Fruit fly (Drosophila melanogaster) whole organism, wandering third instar larva: ENCODE measurements around the gene CG4338.

ENCODE experiments used
- Abd-B ChIP-seq: fragments of >200 bp; optimal IDR thresholded peaks from 2 replicates; lab custom pipeline; 2017; ENCODE audit warnings: missing biosample characterization, missing genetic modification characterization
- CG32264 ChIP-seq: fragments of 200-800 bp; sonication (Bioruptor generic); optimal IDR thresholded peaks from 2 replicates; lab custom pipeline; 2016; ENCODE audit warnings: missing biosample characterization, missing genetic modification characterization
- CG9705 ChIP-seq: fragments of 200-800 bp; sonication (Bioruptor generic); optimal IDR thresholded peaks from 2 replicates; lab custom pipeline; 2018; ENCODE audit warnings: missing biosample characterization, mild to moderate bottlenecking, missing genetic modification characterization
- Dfd ChIP-seq: fragments of >200 bp; optimal IDR thresholded peaks from 2 replicates; lab custom pipeline; 2017; ENCODE audit warnings: missing biosample characterization, missing genetic modification characterization
- Dif ChIP-seq: fragments of 200-275, 200-300 bp; sonication (Bioruptor generic); optimal IDR thresholded peaks from 2 replicates; lab custom pipeline; 2018; ENCODE audit warnings: missing biosample characterization, missing genetic modification characterization; ENCODE audit not compliant: partially characterized antibody
- HLH106 ChIP-seq: fragments of 200-800 bp; optimal IDR thresholded peaks from 3 replicates; lab custom pipeline; 2019; ENCODE audit warnings: missing biosample characterization, mild to moderate bottlenecking, missing genetic modification characterization, moderate library complexity
- Hnf4 ChIP-seq: fragments of 200-800 bp; sonication (Bioruptor generic); optimal IDR thresholded peaks from 2 replicates; lab custom pipeline; 2016; ENCODE audit warnings: missing biosample characterization, mild to moderate bottlenecking, missing genetic modification characterization
- Hr78 ChIP-seq: fragments of >200 bp; optimal IDR thresholded peaks from 2 replicates; lab custom pipeline; 2017; ENCODE audit warnings: missing biosample characterization, missing genetic modification characterization
- Hr83 ChIP-seq: fragments of 200-300 bp; sonication (Bioruptor generic); optimal IDR thresholded peaks from 2 replicates; lab custom pipeline; 2016; ENCODE audit warnings: missing biosample characterization, mild to moderate bottlenecking, missing genetic modification characterization, moderate library complexity; ENCODE audit not compliant: poor library complexity, severe bottlenecking
- Jra ChIP-seq: sonication (Bioruptor generic); optimal IDR thresholded peaks from 2 replicates; lab custom pipeline; 2016; ENCODE audit warnings: missing biosample characterization, missing genetic modification characterization
- Myc ChIP-seq: fragments of >200 bp; optimal IDR thresholded peaks from 2 replicates; lab custom pipeline; 2017
- OdsH ChIP-seq: fragments of 200-800 bp; sonication (Bioruptor generic); optimal IDR thresholded peaks from 2 replicates; lab custom pipeline; 2016; ENCODE audit warnings: missing biosample characterization, mild to moderate bottlenecking, missing genetic modification characterization
- Rel ChIP-seq, 2 experiments: fragments of 200-800 bp; sonication (Bioruptor generic) in 1 of 2; optimal IDR thresholded peaks; 2 replicates in 1 of 2; 3 replicates in 1 of 2; lab custom pipeline; 2016 to 2019; ENCODE audit warnings: mild to moderate bottlenecking in 2 of 2, missing biosample characterization in 2 of 2, missing genetic modification characterization in 2 of 2, moderate library complexity in 1 of 2
- Sp1 ChIP-seq: fragments of 200-800 bp; sonication (Bioruptor generic); optimal IDR thresholded peaks from 3 replicates; lab custom pipeline; 2019; ENCODE audit warnings: missing biosample characterization, mild to moderate bottlenecking, missing genetic modification characterization, moderate library complexity
- Vsx2 ChIP-seq: fragments of 200-300, 225-300 bp; sonication (Bioruptor generic); optimal IDR thresholded peaks from 2 replicates; lab custom pipeline; 2018; ENCODE audit warnings: missing biosample characterization, missing genetic modification characterization; ENCODE audit not compliant: partially characterized antibody
- br ChIP-seq: fragments of 200-800 bp; sonication (Bioruptor generic); optimal IDR thresholded peaks from 2 replicates; lab custom pipeline; 2016; ENCODE audit warnings: missing biosample characterization, missing genetic modification characterization
- brk ChIP-seq: fragments of 200-800 bp; sonication (Bioruptor generic); optimal IDR thresholded peaks from 2 replicates; lab custom pipeline; 2016; ENCODE audit warnings: missing biosample characterization, mild to moderate bottlenecking, missing genetic modification characterization
- dl ChIP-seq, 2 experiments: fragments of 175-275, 200-275 bp in 1 of 2; fragments of 200-275 bp in 1 of 2; sonication (Bioruptor generic); optimal IDR thresholded peaks; lab custom pipeline; 2018; ENCODE audit warnings: mild to moderate bottlenecking in 2 of 2, missing biosample characterization in 2 of 2, missing genetic modification characterization in 2 of 2, moderate library complexity in 2 of 2; ENCODE audit not compliant: partially characterized antibody in 2 of 2, insufficient read depth in 1 of 2
- dmrt93B ChIP-seq: fragments of 200-800 bp; sonication (Bioruptor generic); optimal IDR thresholded peaks from 2 replicates; lab custom pipeline; 2018; ENCODE audit warnings: missing biosample characterization, mild to moderate bottlenecking, missing genetic modification characterization
- ey ChIP-seq: fragments of 200-800 bp; sonication (Bioruptor generic); optimal IDR thresholded peaks from 2 replicates; lab custom pipeline; 2016; ENCODE audit warnings: missing biosample characterization, missing genetic modification characterization
- foxo ChIP-seq, 2 experiments: fragments of 200-800 bp; sonication (Bioruptor generic); optimal IDR thresholded peaks; 2 replicates in 1 of 2; 3 replicates in 1 of 2; lab custom pipeline; 2016 to 2017; ENCODE audit warnings: missing biosample characterization in 2 of 2, missing genetic modification characterization in 2 of 2
- fru ChIP-seq: fragments of 200-800 bp; sonication (Bioruptor generic); optimal IDR thresholded peaks from 3 replicates; lab custom pipeline; 2016; ENCODE audit warnings: missing biosample characterization, mild to moderate bottlenecking, missing genetic modification characterization
- h ChIP-seq: fragments of 200-800 bp; sonication (Bioruptor generic); optimal IDR thresholded peaks from 3 replicates; lab custom pipeline; 2016; ENCODE audit warnings: missing biosample characterization, mild to moderate bottlenecking, missing genetic modification characterization
- lola ChIP-seq: fragments of >200 bp; optimal IDR thresholded peaks from 2 replicates; lab custom pipeline; 2017; ENCODE audit warnings: missing biosample characterization, missing genetic modification characterization
- pan ChIP-seq: fragments of >200 bp; optimal IDR thresholded peaks from 2 replicates; lab custom pipeline; 2017
- rgr ChIP-seq: fragments of 200-800 bp; sonication (Bioruptor generic); optimal IDR thresholded peaks from 3 replicates; lab custom pipeline; 2016; ENCODE audit warnings: missing biosample characterization, mild to moderate bottlenecking, missing genetic modification characterization
- sage ChIP-seq: fragments of 200-800 bp; sonication (Bioruptor generic); optimal IDR thresholded peaks from 2 replicates; lab custom pipeline; 2016; ENCODE audit warnings: missing biosample characterization, mild to moderate bottlenecking, missing genetic modification characterization
- sv ChIP-seq: fragments of 200-800 bp; sonication (Bioruptor generic); optimal IDR thresholded peaks from 3 replicates; lab custom pipeline; 2016; ENCODE audit warnings: missing biosample characterization, missing genetic modification characterization
- tai ChIP-seq: sonication (Bioruptor generic); optimal IDR thresholded peaks from 2 replicates; lab custom pipeline; 2016; ENCODE audit warnings: missing biosample characterization, missing genetic modification characterization
- usp ChIP-seq: fragments of >200 bp; optimal IDR thresholded peaks from 2 replicates; lab custom pipeline; 2017; ENCODE audit warnings: missing biosample characterization, missing genetic modification characterization

CG4338 gene

DNA sequence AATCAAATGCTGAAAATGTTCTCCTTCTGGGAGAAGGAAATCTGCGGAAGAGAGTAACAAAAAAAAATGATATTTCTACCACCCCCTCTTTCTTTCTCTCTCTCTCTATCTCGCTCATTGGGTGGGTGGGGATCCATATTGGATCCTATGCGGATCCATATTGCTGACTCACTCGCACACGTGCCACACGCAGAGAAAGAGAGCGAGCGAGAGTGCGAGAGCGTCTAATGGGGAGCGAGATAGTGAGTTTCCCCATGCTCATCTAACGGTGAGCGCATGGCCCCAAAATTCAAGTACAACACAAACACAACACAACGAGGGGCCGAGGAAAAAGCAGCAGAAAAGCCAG is 11.3 kb downstream of the CG4338 start:
- TF ChIP-seq HLH106 (no peak), dl (GFP tag; optimal IDR thresholded peaks at IDR 0.05; lab: Kevin White, UChicago; ENCODE audit: insufficient read depth in 1 of 2, partially characterized antibody in 2 of 2) (peak; percentile 39 to 74), Sp1 (GFP tag; lab: Kevin White, UChicago) (no peak), Jra (GFP tag; lab: Kevin White, UChicago) (no peak), tai (GFP tag; lab: Kevin White, UChicago) (no peak), h (GFP tag; lab: Kevin White, UChicago) (peak; percentile 12), Vsx2 (GFP tag; lab: Kevin White, UChicago) (peak; percentile 55), Dfd (GFP tag; lab: Kevin White, UChicago) (no peak), Dif (GFP tag; lab: Kevin White, UChicago) (peak; percentile 68)

DNA sequence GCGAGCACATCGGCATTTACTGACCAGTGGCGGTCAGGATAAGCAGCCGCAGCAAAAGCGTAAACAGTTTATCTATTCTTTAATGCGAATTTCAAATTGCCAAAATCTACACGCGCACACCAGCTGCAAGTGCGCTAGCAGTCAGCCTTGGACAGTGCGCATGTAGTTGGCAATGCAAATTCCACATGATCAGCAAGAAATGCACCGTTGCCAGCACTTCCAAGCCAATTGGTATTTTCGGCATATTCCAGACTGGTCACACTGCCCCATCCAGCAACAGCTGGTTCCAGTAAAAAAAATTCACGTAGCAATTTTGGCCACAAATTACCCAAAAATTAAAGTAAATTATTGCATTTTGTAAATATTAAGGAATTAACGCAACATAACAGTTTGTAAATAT is 12.4 kb downstream of the CG4338 start:
- TF ChIP-seq lola (GFP tag; lab: Kevin White, UChicago) (no peak), dl (GFP tag; optimal IDR thresholded peaks at IDR 0.05; lab: Kevin White, UChicago; ENCODE audit: insufficient read depth in 1 of 2, partially characterized antibody in 2 of 2) (peak; percentile 68 to 71), foxo (GFP tag; optimal IDR thresholded peaks at IDR 0.05; lab: Kevin White, UChicago) (peak in 1 of 2 experiments; percentile 14), sage (GFP tag; lab: Kevin White, UChicago) (no peak), rgr (GFP tag; lab: Kevin White, UChicago) (peak; percentile 36), OdsH (GFP tag; lab: Kevin White, UChicago) (no peak), Dif (GFP tag; lab: Kevin White, UChicago) (peak; percentile 86), Vsx2 (GFP tag; lab: Kevin White, UChicago) (peak; percentile 76), Myc (lab: Kevin White, UChicago) (peak; percentile 73), h (GFP tag; lab: Kevin White, UChicago) (peak; percentile 5), Abd-B (GFP tag; lab: Kevin White, UChicago) (no peak), HLH106 (peak; percentile 30), Rel (GFP tag; optimal IDR thresholded peaks at IDR 0.05; lab: Kevin White, UChicago) (no peak), Rel (tag; optimal IDR thresholded peaks at IDR 0.05; lab: Kevin White, UChicago) (peak; percentile 39), fru (GFP tag; lab: Kevin White, UChicago) (no peak)

DNA sequence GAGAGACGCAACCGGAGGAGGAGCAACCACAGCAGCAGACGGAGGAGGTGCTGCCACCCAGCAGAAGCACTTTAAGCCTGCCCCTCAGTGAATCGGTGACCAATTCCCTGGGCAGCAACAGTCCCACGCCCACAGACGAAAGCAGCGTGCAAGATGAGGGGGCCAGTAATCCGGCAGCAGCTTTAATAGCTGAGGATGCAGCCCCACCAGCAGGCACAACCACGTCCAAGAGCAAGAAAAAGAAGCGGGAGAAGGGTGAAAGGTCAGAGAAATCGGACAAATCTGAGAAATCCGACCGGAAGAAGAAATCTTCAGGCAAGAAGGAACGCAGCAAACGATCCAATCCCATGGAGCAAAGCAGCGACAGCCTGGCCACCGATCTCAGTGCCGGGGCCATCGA is 13.5 kb downstream of the CG4338 start:
- TF ChIP-seq Jra (GFP tag; lab: Kevin White, UChicago) = no peak
- TF ChIP-seq fru (GFP tag; lab: Kevin White, UChicago) = no peak
- TF ChIP-seq rgr (GFP tag; lab: Kevin White, UChicago) = no peak
- TF ChIP-seq tai (GFP tag; lab: Kevin White, UChicago) = no peak
- TF ChIP-seq dl (GFP tag; optimal IDR thresholded peaks at IDR 0.05; lab: Kevin White, UChicago; ENCODE audit: insufficient read depth in 1 of 2, partially characterized antibody in 2 of 2) = no peak
- no peak for TF ChIP-seq CG9705 (GFP tag; lab: Kevin White, UChicago)
- no peak for TF ChIP-seq usp (GFP tag; lab: Kevin White, UChicago)
- no peak for TF ChIP-seq Hr83 (GFP tag; lab: Kevin White, UChicago)
- TF ChIP-seq brk (GFP tag; lab: Kevin White, UChicago) = no peak
- no peak for TF ChIP-seq HLH106

DNA sequence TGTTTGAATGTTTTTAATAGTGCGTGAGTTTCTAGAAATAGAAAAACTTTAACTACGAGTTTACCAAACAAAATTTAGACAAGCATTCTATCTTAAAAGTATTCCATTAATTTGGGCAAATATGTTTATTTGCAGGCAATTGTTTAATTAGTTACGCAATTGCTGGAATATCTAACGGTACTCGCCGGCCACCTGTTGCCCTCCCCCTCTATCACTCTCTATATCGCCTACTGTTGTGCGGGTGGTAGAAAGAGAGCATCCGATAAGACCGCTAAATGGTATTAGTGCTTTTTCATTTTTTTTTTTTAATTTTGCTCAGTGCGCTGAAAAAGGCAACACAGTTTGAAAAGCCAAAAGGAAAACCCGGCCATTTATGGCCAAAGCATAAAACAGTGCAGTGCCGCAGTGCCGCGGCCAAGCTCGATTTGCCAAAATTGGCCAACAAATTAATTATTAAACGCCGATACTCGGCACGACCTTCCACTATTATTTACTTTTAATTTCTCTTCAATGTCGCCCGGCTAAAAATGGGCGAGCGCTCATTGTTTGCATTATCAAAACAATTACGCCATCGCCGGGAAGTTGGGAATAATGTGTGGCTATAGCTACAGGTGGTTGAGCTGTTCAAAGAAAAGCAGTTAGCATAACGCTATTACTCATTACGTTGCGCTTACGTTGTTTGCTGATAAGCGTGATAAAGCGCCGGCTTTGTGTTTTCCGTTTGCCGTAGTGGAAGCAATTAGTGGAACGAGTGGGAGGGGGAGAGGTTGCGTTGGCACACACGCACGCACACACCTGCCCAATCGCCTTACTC is 14.7 kb downstream of the CG4338 start:
- TF ChIP-seq Dif (GFP tag; lab: Kevin White, UChicago) = no peak
- TF ChIP-seq Jra (GFP tag; lab: Kevin White, UChicago) = no peak
- no peak for TF ChIP-seq ey (GFP tag; lab: Kevin White, UChicago)
- no peak for TF ChIP-seq Hnf4
- TF ChIP-seq lola (GFP tag; lab: Kevin White, UChicago) = no peak
- TF ChIP-seq Hr78 (GFP tag; lab: Kevin White, UChicago) = no peak
- no peak for TF ChIP-seq Hr83 (GFP tag; lab: Kevin White, UChicago)
- no peak for TF ChIP-seq br
- no peak for TF ChIP-seq Dfd (GFP tag; lab: Kevin White, UChicago)
- TF ChIP-seq dl (GFP tag; optimal IDR thresholded peaks at IDR 0.05; lab: Kevin White, UChicago; ENCODE audit: insufficient read depth in 1 of 2, partially characterized antibody in 2 of 2) = no peak
- no peak for TF ChIP-seq h (GFP tag; lab: Kevin White, UChicago)
- no peak for TF ChIP-seq dmrt93B (GFP tag; lab: Kevin White, UChicago)
- no peak for TF ChIP-seq sv
- no peak for TF ChIP-seq HLH106
- TF ChIP-seq CG32264 = no peak
- TF ChIP-seq sage (GFP tag; lab: Kevin White, UChicago) = no peak
- no peak for TF ChIP-seq Abd-B (GFP tag; lab: Kevin White, UChicago)
- no peak for TF ChIP-seq Sp1 (GFP tag; lab: Kevin White, UChicago)
- no peak for TF ChIP-seq usp (GFP tag; lab: Kevin White, UChicago)
- no peak for TF ChIP-seq pan (lab: Kevin White, UChicago)
- TF ChIP-seq, all 38 proteins: peak for 0
